Worm (Caenorhabditis elegans): ENCODE results near the gene irg-4.

The irg-4 gene

ce11 chrIV:12404137-12404536, 31.5 kb upstream of the irg-4 start, which contains the start of gene gex-3 (continued):
- peak; percentile 78 for TF ChIP-seq tbx-2 (tag; optimal IDR thresholded peaks at IDR 0.05)
- TF ChIP-seq C34B4.2 (tag; optimal IDR thresholded peaks at IDR 0.05): no peak
- peak; percentile 86 for TF ChIP-seq nhr-85 (tag)
- TF ChIP-seq efl-3 (GFP tag; optimal IDR thresholded peaks at IDR 0.05): no peak
- TF ChIP-seq pqm-1 (tag; optimal IDR thresholded peaks at IDR 0.05): no peak
- TF ChIP-seq nhr-71 (tag; optimal IDR thresholded peaks at IDR 0.05): peak; percentile 87
- TF ChIP-seq nhr-12 (tag; optimal IDR thresholded peaks at IDR 0.05): no peak
- TF ChIP-seq ceh-90 (tag; optimal IDR thresholded peaks at IDR 0.05): peak; percentile 15
- peak; percentile 79 for TF ChIP-seq fos-1 (tag; optimal IDR thresholded peaks at IDR 0.05)
- TF ChIP-seq ceh-63 (GFP tag; optimal IDR thresholded peaks at IDR 0.05): no peak
- TF ChIP-seq pax-3 (tag; optimal IDR thresholded peaks at IDR 0.05): peak; percentile 28
- peak; percentile 19 for TF ChIP-seq zag-1 (tag; optimal IDR thresholded peaks at IDR 0.05)
- no peak for TF ChIP-seq sptf-1 (tag; optimal IDR thresholded peaks at IDR 0.05)
- TF ChIP-seq isw-1 (GFP tag; IDR thresholded peaks at IDR 0.05): peak; percentile 80
- TF ChIP-seq tlp-1 (tag; optimal IDR thresholded peaks at IDR 0.05): no peak

- no peak for TF ChIP-seq tbx-2 (tag; optimal IDR thresholded peaks at IDR 0.05)
- TF ChIP-seq efl-1 (optimal IDR thresholded peaks at IDR 0.05): no peak
- TF ChIP-seq efl-1 (GFP tag; optimal IDR thresholded peaks at IDR 0.05 in 1 of 2): no peak
- peak in 1 of 3 experiments; percentile 6 for TF ChIP-seq dpl-1 (GFP tag; optimal IDR thresholded peaks at IDR 0.05)
- TF ChIP-seq nhr-19 (GFP tag; conservative IDR thresholded peaks at IDR 0.05): no peak
These were observed 27.0 kb upstream of the irg-4 start, which contains the start of gene dsb-1 for ce11 chrIV:12408625-12409024. TSS of gene dsb-1 (plus strand) at chrIV:12408925.

- no peak for TF ChIP-seq unc-130 (tag; optimal IDR thresholded peaks at IDR 0.05)
- TF ChIP-seq lin-15B (tag; optimal IDR thresholded peaks at IDR 0.05): no peak
These were observed 25.5 kb upstream of the irg-4 start, which contains the start of gene acl-13 for ce11 chrIV:12410167-12410566. TSS of gene acl-13 (plus strand) at chrIV:12410467.

- TF ChIP-seq lin-15B (tag; optimal IDR thresholded peaks at IDR 0.05): no peak
- no peak for TF ChIP-seq efl-1 (optimal IDR thresholded peaks at IDR 0.05)
- TF ChIP-seq efl-1 (GFP tag; optimal IDR thresholded peaks at IDR 0.05 in 1 of 2): peak in 1 of 2 experiments; percentile 28
- no peak for TF ChIP-seq isw-1 (GFP tag; IDR thresholded peaks at IDR 0.05)
- peak; percentile 71 for TF ChIP-seq fkh-10 (GFP tag; optimal IDR thresholded peaks at IDR 0.05)
These were observed 21.0 kb upstream of the irg-4 start for ce11 chrIV:12414601-12415000.

ce11 chrIV:12416629-12417404, 18.8 kb upstream of the irg-4 start:
- TF ChIP-seq nhr-71 (tag; optimal IDR thresholded peaks at IDR 0.05) (peak; percentile 13), lin-35 (GFP tag; optimal IDR thresholded peaks at IDR 0.05) (peak in 1 of 2 experiments; percentile 10), rnt-1 (tag; optimal IDR thresholded peaks at IDR 0.05) (peak; percentile 21), lsy-2 (tag; optimal IDR thresholded peaks at IDR 0.05) (peak in 1 of 2 experiments; percentile 24), hlh-4 (tag; optimal IDR thresholded peaks at IDR 0.05) (no peak), ztf-4 (tag; optimal IDR thresholded peaks at IDR 0.05) (no peak), efl-1 (optimal IDR thresholded peaks at IDR 0.05) (peak in 1 of 2 experiments; percentile 10), efl-1 (GFP tag; optimal IDR thresholded peaks at IDR 0.05 in 1 of 2) (peak in 1 of 2 experiments; percentile 87), nhr-19 (GFP tag; conservative IDR thresholded peaks at IDR 0.05) (peak; percentile 34)

- no peak for TF ChIP-seq fkh-8 (tag; optimal IDR thresholded peaks at IDR 0.05)
- TF ChIP-seq nhr-19 (GFP tag; conservative IDR thresholded peaks at IDR 0.05): peak; percentile 22; the same call in 1 of the 2 replicates
- no peak for TF ChIP-seq fkh-4 (tag; optimal IDR thresholded peaks at IDR 0.05; ENCODE audit: borderline replicate concordance)
- TF ChIP-seq aha-1 (tag; optimal IDR thresholded peaks at IDR 0.05): no peak
- TF ChIP-seq nhr-20 (tag; optimal IDR thresholded peaks at IDR 0.05): peak; percentile 50
- TF ChIP-seq lin-14 (GFP tag; optimal IDR thresholded peaks at IDR 0.05): peak; percentile 62
- no peak for TF ChIP-seq jun-1 (tag; optimal IDR thresholded peaks at IDR 0.05)
- TF ChIP-seq fkh-10 (GFP tag; optimal IDR thresholded peaks at IDR 0.05): no peak
- TF ChIP-seq irx-1 (tag; optimal IDR thresholded peaks at IDR 0.05): no peak
- TF ChIP-seq lin-35 (GFP tag; optimal IDR thresholded peaks at IDR 0.05): peak; percentile 25 to 69
- TF ChIP-seq skn-1 (tag; optimal IDR thresholded peaks at IDR 0.05): no peak
- TF ChIP-seq zip-4 (GFP tag; optimal IDR thresholded peaks at IDR 0.05): peak; percentile 18
- no peak for TF ChIP-seq alr-1 (tag; optimal IDR thresholded peaks at IDR 0.05; ENCODE audit: borderline replicate concordance)
- no peak for TF ChIP-seq pag-3 (tag; optimal IDR thresholded peaks at IDR 0.05; ENCODE audit: borderline replicate concordance, insufficient read depth)
- TF ChIP-seq nhr-76 (tag; optimal IDR thresholded peaks at IDR 0.05): no peak
- TF ChIP-seq tlp-1 (tag; optimal IDR thresholded peaks at IDR 0.05): no peak
- TF ChIP-seq egl-27 (tag; optimal IDR thresholded peaks at IDR 0.05): no peak
These were observed 18.0 kb upstream of the irg-4 start, which contains the start of gene F08G5.3 for ce11 chrIV:12417536-12418195. TSS of gene F08G5.3 (minus strand) at chrIV:12417586.

Data from whole organism, L1 larva.